Fruit fly (Drosophila melanogaster) whole organism, prepupa: Measurements from ENCODE around the gene Srp54k.

Source experiments
- CG3919 ChIP-seq: fragments of 200-800 bp; sonication (Bioruptor generic); optimal IDR thresholded peaks from 3 replicates; lab custom pipeline; 2016; ENCODE audit warnings: missing biosample characterization, missing genetic modification characterization
- Hr38 ChIP-seq: sonication (Bioruptor generic); optimal IDR thresholded peaks from 2 replicates; lab custom pipeline; 2016; ENCODE audit warnings: missing biosample characterization, missing genetic modification characterization
- Hr4 ChIP-seq: fragments of 200-800 bp; sonication (Bioruptor generic); optimal IDR thresholded peaks from 3 replicates; lab custom pipeline; 2016; ENCODE audit warnings: missing biosample characterization, missing genetic modification characterization
- Lpt ChIP-seq: fragments of 200-800 bp; sonication (Bioruptor generic); optimal IDR thresholded peaks from 3 replicates; lab custom pipeline; 2016; ENCODE audit warnings: missing biosample characterization, missing genetic modification characterization
- OdsH ChIP-seq: fragments of 200-800 bp; sonication (Bioruptor generic); optimal IDR thresholded peaks from 3 replicates; lab custom pipeline; 2016; ENCODE audit warnings: missing biosample characterization, missing genetic modification characterization
- Sox102F ChIP-seq: fragments of 200-800 bp; sonication (Bioruptor generic); optimal IDR thresholded peaks from 2 replicates; lab custom pipeline; 2016; ENCODE audit warnings: missing biosample characterization, mild to moderate bottlenecking, missing genetic modification characterization
- ss ChIP-seq, 2 experiments: fragments of 200-800 bp; sonication (Bioruptor generic); optimal IDR thresholded peaks; 2 replicates in 1 of 2; 3 replicates in 1 of 2; lab custom pipeline; 2017 to 2018; ENCODE audit warnings: mild to moderate bottlenecking in 2 of 2, missing biosample characterization in 2 of 2, missing genetic modification characterization in 2 of 2, moderate library complexity in 1 of 2

- TF ChIP-seq Sox102F (GFP tag; lab: Kevin White, UChicago) (no peak), Lpt (GFP tag; lab: Kevin White, UChicago) (no peak), Hr38 (GFP tag; lab: Kevin White, UChicago) (no peak), Hr4 (GFP tag; lab: Kevin White, UChicago) (no peak), ss (GFP tag; optimal IDR thresholded peaks at IDR 0.05; lab: Kevin White, UChicago) (no peak), OdsH (no peak), CG3919 (GFP tag; lab: Kevin White, UChicago) (no peak)
Observed at dm6 chr3L:5136123-5136522, 16.4 kb upstream of the Srp54k start, which contains the start of the genes CG10674 and CG4611.
